Fruit fly (Drosophila melanogaster) whole organism, embryonic: ENCODE measurements around the gene comm.

Source experiments
- CG10366 ChIP-seq: fragments of 200-800 bp; sonication (Bioruptor generic); IDR thresholded peaks from 2 replicates; pipeline ENCODE4 v1.3.6; 2022; ENCODE audit warnings: missing biosample characterization, missing genetic modification characterization
- CG10431 ChIP-seq: fragments of 200-800 bp; sonication (Bioruptor generic); optimal IDR thresholded peaks from 3 replicates; lab custom pipeline; 2018; ENCODE audit warnings: missing biosample characterization, mild to moderate bottlenecking, missing genetic modification characterization
- CG10979 ChIP-seq: fragments of 200-800 bp; sonication (Bioruptor generic); optimal IDR thresholded peaks from 2 replicates; lab custom pipeline; 2018; ENCODE audit warnings: missing biosample characterization, mild to moderate bottlenecking, missing genetic modification characterization, moderate library complexity
- CG11723 ChIP-seq: fragments of 200-800 bp; sonication (Bioruptor generic); optimal IDR thresholded peaks from 2 replicates; lab custom pipeline; 2017; ENCODE audit warnings: missing biosample characterization, mild to moderate bottlenecking, missing genetic modification characterization
- CG12299 ChIP-seq: fragments of 200-800 bp; sonication (Bioruptor generic); optimal IDR thresholded peaks from 2 replicates; lab custom pipeline; 2018; ENCODE audit warnings: missing biosample characterization, mild to moderate bottlenecking, missing genetic modification characterization
- CG12744 ChIP-seq: fragments of 200-800 bp; sonication (Bioruptor generic); optimal IDR thresholded peaks from 2 replicates; lab custom pipeline; 2016; ENCODE audit warnings: missing biosample characterization, missing genetic modification characterization
- CG13123 ChIP-seq: fragments of 200-800 bp; sonication (Bioruptor generic); optimal IDR thresholded peaks from 2 replicates; lab custom pipeline; 2016; ENCODE audit warnings: missing biosample characterization, missing genetic modification characterization
- CG13775 ChIP-seq: fragments of 200-800 bp; sonication (Bioruptor generic); optimal IDR thresholded peaks from 3 replicates; lab custom pipeline; 2017; ENCODE audit warnings: missing biosample characterization, mild to moderate bottlenecking, missing genetic modification characterization
- CG14965 ChIP-seq: fragments of 200-800 bp; sonication (Bioruptor generic); optimal IDR thresholded peaks from 2 replicates; lab custom pipeline; 2016; ENCODE audit warnings: missing biosample characterization, missing genetic modification characterization, borderline replicate concordance
- CG16863 ChIP-seq: fragments of 200-800 bp; sonication (Bioruptor generic); optimal IDR thresholded peaks from 3 replicates; lab custom pipeline; 2016; ENCODE audit warnings: missing biosample characterization, missing genetic modification characterization
- CG2678 ChIP-seq: fragments of 200-800 bp; sonication (Bioruptor generic); optimal IDR thresholded peaks from 3 replicates; lab custom pipeline; 2019; ENCODE audit warnings: missing biosample characterization, mild to moderate bottlenecking, missing genetic modification characterization, moderate library complexity
- CG30403 ChIP-seq: fragments of 200-800 bp; sonication (Bioruptor generic); optimal IDR thresholded peaks from 3 replicates; lab custom pipeline; 2016; ENCODE audit warnings: missing biosample characterization, missing genetic modification characterization
- CG3065 ChIP-seq: fragments of 200-800 bp; sonication (Bioruptor generic); optimal IDR thresholded peaks from 2 replicates; lab custom pipeline; 2016; ENCODE audit warnings: missing biosample characterization, missing genetic modification characterization
- CG33213 ChIP-seq: fragments of 200-800 bp; sonication (Bioruptor generic); optimal IDR thresholded peaks from 3 replicates; lab custom pipeline; 2016; ENCODE audit warnings: missing biosample characterization, missing genetic modification characterization
- CG4404 ChIP-seq: fragments of 200-800 bp; sonication (Bioruptor generic); IDR thresholded peaks from 2 replicates; pipeline ENCODE4 v1.3.6; 2022; ENCODE audit warnings: missing biosample characterization, missing genetic modification characterization
- CG6254 ChIP-seq: fragments of 200-800 bp; sonication (Bioruptor generic); optimal IDR thresholded peaks from 3 replicates; lab custom pipeline; 2017; ENCODE audit warnings: mild to moderate bottlenecking, missing biosample characterization, missing genetic modification reagents, missing genetic modification characterization
- CG7928 ChIP-seq: fragments of 200-800 bp; sonication (Bioruptor generic); optimal IDR thresholded peaks from 2 replicates; lab custom pipeline; 2017; ENCODE audit warnings: missing biosample characterization, mild to moderate bottlenecking, missing genetic modification characterization
- CG8944 ChIP-seq: fragments of 200-800 bp; sonication (Bioruptor generic); optimal IDR thresholded peaks from 3 replicates; lab custom pipeline; 2016; ENCODE audit warnings: missing biosample characterization, missing genetic modification characterization
- CG9817 ChIP-seq: fragments of 200-800 bp; sonication (Bioruptor generic); optimal IDR thresholded peaks from 2 replicates; lab custom pipeline; 2018; ENCODE audit warnings: missing biosample characterization, mild to moderate bottlenecking, missing genetic modification characterization, moderate library complexity
- CTCF ChIP-seq: fragments of 200-800 bp; sonication (Bioruptor generic); optimal IDR thresholded peaks from 2 replicates; lab custom pipeline; 2017; ENCODE audit warnings: missing biosample characterization, mild to moderate bottlenecking, missing genetic modification characterization, moderate library complexity
- D19B ChIP-seq: fragments of 200-800 bp; sonication (Bioruptor generic); optimal IDR thresholded peaks from 2 replicates; lab custom pipeline; 2017; ENCODE audit warnings: missing biosample characterization, mild to moderate bottlenecking, missing genetic modification characterization
- E2f1 ChIP-seq: fragments of 200-800 bp; sonication (Bioruptor generic); IDR thresholded peaks from 2 replicates; pipeline ENCODE4 v1.3.6; 2022; ENCODE audit warnings: missing biosample characterization, missing genetic modification characterization
- Fer1 ChIP-seq: fragments of 200-800 bp; sonication (Bioruptor generic); optimal IDR thresholded peaks from 2 replicates; lab custom pipeline; 2017; ENCODE audit warnings: missing biosample characterization, mild to moderate bottlenecking, missing genetic modification characterization
- Hand ChIP-seq: fragments of 200-800 bp; sonication (Bioruptor generic); optimal IDR thresholded peaks from 2 replicates; lab custom pipeline; 2017; ENCODE audit warnings: mild to moderate bottlenecking, missing biosample characterization, missing genetic modification reagents, missing genetic modification characterization
- NFAT ChIP-seq: fragments of 200-800 bp; sonication (Bioruptor generic); IDR thresholded peaks from 2 replicates; pipeline ENCODE4 v1.3.6; 2022; ENCODE audit warnings: missing biosample characterization, missing genetic modification characterization
- Poxn ChIP-seq: fragments of 200-800 bp; sonication (Bioruptor generic); IDR thresholded peaks from 2 replicates; pipeline ENCODE4 v1.3.6; 2022; ENCODE audit warnings: missing biosample characterization, missing genetic modification characterization
- ab ChIP-seq: fragments of 200-800 bp; sonication (Bioruptor generic); optimal IDR thresholded peaks from 2 replicates; lab custom pipeline; 2016; ENCODE audit warnings: missing biosample characterization, missing genetic modification characterization
- ac ChIP-seq: fragments of 200-800 bp; sonication (Bioruptor generic); optimal IDR thresholded peaks from 3 replicates; lab custom pipeline; 2017; ENCODE audit warnings: missing biosample characterization, mild to moderate bottlenecking, missing genetic modification characterization
- amos ChIP-seq: fragments of 200-800 bp; sonication (Bioruptor generic); IDR thresholded peaks from 2 replicates; pipeline ENCODE4 v1.3.6; 2022; ENCODE audit warnings: missing biosample characterization, missing genetic modification characterization; ENCODE audit not compliant: partially characterized antibody
- bcd ChIP-seq: fragments of 200-800 bp; sonication (Bioruptor generic); optimal IDR thresholded peaks from 2 replicates; lab custom pipeline; 2017; ENCODE audit warnings: missing biosample characterization, mild to moderate bottlenecking, missing genetic modification characterization
- btn ChIP-seq: fragments of 200-800 bp; sonication (Bioruptor generic); optimal IDR thresholded peaks from 2 replicates; lab custom pipeline; 2016; ENCODE audit warnings: missing biosample characterization, missing genetic modification characterization
- caup ChIP-seq: fragments of 200-800 bp; sonication (Bioruptor generic); optimal IDR thresholded peaks from 3 replicates; lab custom pipeline; 2017; ENCODE audit warnings: missing biosample characterization, mild to moderate bottlenecking, missing genetic modification characterization, moderate library complexity; ENCODE audit not compliant: severe bottlenecking
- chif ChIP-seq, 2 experiments: fragments of 200-800 bp; sonication (Bioruptor generic); optimal IDR thresholded peaks; 3 replicates each; lab custom pipeline; 2016; ENCODE audit warnings: missing biosample characterization in 2 of 2, missing genetic modification characterization in 2 of 2
- eyg ChIP-seq: fragments of 200-800 bp; sonication (Bioruptor generic); optimal IDR thresholded peaks from 3 replicates; lab custom pipeline; 2016; ENCODE audit warnings: missing biosample characterization, missing genetic modification characterization
- fd3F ChIP-seq: fragments of 200-800 bp; sonication (Bioruptor generic); optimal IDR thresholded peaks from 2 replicates; lab custom pipeline; 2018; ENCODE audit warnings: missing biosample characterization, mild to moderate bottlenecking, missing genetic modification characterization, moderate library complexity
- fd64A ChIP-seq: fragments of 200-800 bp; sonication (Bioruptor generic); optimal IDR thresholded peaks from 3 replicates; lab custom pipeline; 2018; ENCODE audit warnings: missing biosample characterization, mild to moderate bottlenecking, missing genetic modification characterization
- gsb ChIP-seq: fragments of 200-800 bp; sonication (Bioruptor generic); IDR thresholded peaks from 2 replicates; pipeline ENCODE4 v1.3.6; 2022; ENCODE audit warnings: missing biosample characterization, missing genetic modification characterization
- kah ChIP-seq: fragments of 200-800 bp; sonication (Bioruptor generic); optimal IDR thresholded peaks from 2 replicates; lab custom pipeline; 2018; ENCODE audit warnings: missing biosample characterization, mild to moderate bottlenecking, missing genetic modification characterization
- lbe ChIP-seq: fragments of 200-800 bp; sonication (Bioruptor generic); optimal IDR thresholded peaks from 2 replicates; lab custom pipeline; 2016; ENCODE audit warnings: missing biosample characterization, mild to moderate bottlenecking, missing genetic modification characterization
- lola ChIP-seq, 3 experiments: fragments of >200 bp in 2 of 3; fragments of 200-800 bp in 1 of 3; sonication (Bioruptor generic) in 1 of 3; optimal IDR thresholded peaks; 2 replicates each; lab custom pipeline; 2017 to 2019; ENCODE audit warnings: missing biosample characterization in 3 of 3, missing genetic modification characterization in 3 of 3, mild to moderate bottlenecking in 1 of 3, moderate library complexity in 1 of 3
- mam ChIP-seq: fragments of 200-800 bp; sonication (Bioruptor generic); optimal IDR thresholded peaks from 3 replicates; lab custom pipeline; 2016; ENCODE audit warnings: missing biosample characterization, missing genetic modification characterization
- org-1 ChIP-seq: fragments of 200-800 bp; sonication (Bioruptor generic); optimal IDR thresholded peaks from 2 replicates; lab custom pipeline; 2017; ENCODE audit warnings: missing biosample characterization, missing genetic modification characterization
- phol ChIP-seq: fragments of 200-800 bp; sonication (Bioruptor generic); optimal IDR thresholded peaks from 3 replicates; lab custom pipeline; 2018; ENCODE audit warnings: missing biosample characterization, mild to moderate bottlenecking, missing genetic modification characterization, moderate library complexity
- psq ChIP-seq: fragments of 200-800 bp; sonication (Bioruptor generic); optimal IDR thresholded peaks from 2 replicates; lab custom pipeline; 2017; ENCODE audit warnings: missing biosample characterization, missing genetic modification characterization
- row ChIP-seq: fragments of 200-800 bp; sonication (Bioruptor generic); IDR thresholded peaks from 3 replicates; pipeline ENCODE4 v1.3.6; 2022; ENCODE audit warnings: missing biosample characterization, missing genetic modification characterization
- salm ChIP-seq: fragments of 200-800 bp; sonication (Bioruptor generic); optimal IDR thresholded peaks from 2 replicates; lab custom pipeline; 2018; ENCODE audit warnings: missing biosample characterization, mild to moderate bottlenecking, missing genetic modification characterization
- scrt ChIP-seq: fragments of 200-800 bp; sonication (Bioruptor generic); optimal IDR thresholded peaks from 2 replicates; lab custom pipeline; 2018; ENCODE audit warnings: missing biosample characterization, mild to moderate bottlenecking, missing genetic modification characterization, moderate library complexity
- shn ChIP-seq: fragments of 200-800 bp; sonication (Bioruptor generic); optimal IDR thresholded peaks from 3 replicates; lab custom pipeline; 2016; ENCODE audit warnings: missing biosample characterization, missing genetic modification characterization
- sna ChIP-seq: fragments of 200-800 bp; sonication (Bioruptor generic); IDR thresholded peaks from 2 replicates; pipeline ENCODE4 v1.3.6; 2022; ENCODE audit warnings: missing biosample characterization, missing genetic modification characterization; ENCODE audit not compliant: partially characterized antibody
- twi ChIP-seq: fragments of 200-800 bp; optimal IDR thresholded peaks from 2 replicates; lab custom pipeline; 2019; ENCODE audit warnings: missing biosample characterization, mild to moderate bottlenecking, missing genetic modification characterization, moderate library complexity
- yki ChIP-seq: fragments of >200 bp; optimal IDR thresholded peaks from 3 replicates; lab custom pipeline; 2018

comm gene

DNA sequence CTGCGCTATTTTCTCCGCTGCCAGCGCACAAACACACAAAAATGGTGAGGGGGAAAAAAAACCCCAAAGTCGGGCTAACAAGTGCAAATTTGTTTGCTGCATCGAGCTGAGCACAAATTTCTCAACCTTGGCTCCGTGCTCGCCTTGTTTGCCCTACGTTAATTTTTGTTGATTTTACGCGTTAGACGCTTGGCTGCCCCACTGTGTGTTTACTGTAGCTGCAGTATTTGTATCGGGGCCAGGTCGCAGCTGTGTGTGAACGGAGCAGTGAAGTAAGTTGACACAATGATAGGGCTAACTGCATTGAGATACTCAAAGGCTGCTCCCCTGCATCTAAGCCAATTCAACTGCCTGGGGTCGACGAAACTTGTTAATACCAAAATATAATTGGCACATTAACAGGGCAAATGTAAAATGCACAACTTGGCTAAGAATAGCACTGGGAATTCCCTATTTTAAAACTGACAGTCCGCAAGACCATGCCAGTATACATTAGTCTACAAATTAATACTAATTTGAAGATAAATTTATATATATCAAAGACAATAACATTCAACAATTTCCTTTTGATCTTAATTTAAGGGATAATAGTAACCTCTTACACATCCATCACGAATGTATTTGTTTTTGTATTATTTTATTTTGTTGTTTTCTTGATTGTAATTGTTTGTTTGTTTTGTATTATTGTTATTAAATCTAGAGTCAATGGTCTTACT lies 12.3 kb downstream of the comm start, which contains the start of gene CG42571 (continued):
- no peak for TF ChIP-seq CG14965 (GFP tag; lab: Kevin White, UChicago)
- peak; percentile 59 for TF ChIP-seq btn (GFP tag; lab: Kevin White, UChicago)
- peak; percentile 31 for TF ChIP-seq shn (GFP tag; lab: Kevin White, UChicago)
- TF ChIP-seq CG13123 (GFP tag; lab: Kevin White, UChicago): peak; percentile 11
- TF ChIP-seq sna (GFP tag; lab: Robert Waterston, UW): no peak
- no peak for TF ChIP-seq lbe (GFP tag; lab: Kevin White, UChicago)
- no peak for TF ChIP-seq psq (GFP tag; lab: Kevin White, UChicago)
- TF ChIP-seq CG11723: peak; percentile 23
- TF ChIP-seq amos (GFP tag; lab: Robert Waterston, UW): no peak
- TF ChIP-seq row: no peak
- peak; percentile 8 for TF ChIP-seq CG3065 (GFP tag; lab: Kevin White, UChicago)
- peak; percentile 21 for TF ChIP-seq salm (tag; lab: Kevin White, UChicago)
- TF ChIP-seq CG33213 (GFP tag; lab: Kevin White, UChicago): peak; percentile 46
- TF ChIP-seq E2f1 (GFP tag; lab: Robert Waterston, UW): no peak
- TF ChIP-seq scrt (GFP tag; lab: Kevin White, UChicago): no peak
- no peak for TF ChIP-seq fd3F (GFP tag; lab: Kevin White, UChicago)
- peak; percentile 62 for TF ChIP-seq org-1 (GFP tag; lab: Kevin White, UChicago)
- peak; percentile 80 for TF ChIP-seq ac (GFP tag; lab: Kevin White, UChicago)
- TF ChIP-seq CG10431: peak; percentile 45
- no peak for TF ChIP-seq CG9817 (tag; lab: Kevin White, UChicago)
- TF ChIP-seq CG4404: no peak
- no peak for TF ChIP-seq mam
- TF ChIP-seq CG12744 (GFP tag; lab: Kevin White, UChicago): no peak
- TF ChIP-seq fd64A (GFP tag; lab: Kevin White, UChicago): peak; percentile 69
- no peak for TF ChIP-seq kah (GFP tag; lab: Kevin White, UChicago)
- no peak for TF ChIP-seq yki (lab: Kevin White, UChicago)
- TF ChIP-seq D19B (GFP tag; lab: Kevin White, UChicago): no peak
- TF ChIP-seq CG8944 (GFP tag; lab: Kevin White, UChicago): peak; percentile 28
- TF ChIP-seq CG13775 (GFP tag; lab: Kevin White, UChicago): no peak
- no peak for TF ChIP-seq CG12299
- no peak for TF ChIP-seq NFAT
- TF ChIP-seq lola (GFP tag; optimal IDR thresholded peaks at IDR 0.05; lab: Kevin White, UChicago): peak in 1 of 3 experiments; percentile 31
- no peak for TF ChIP-seq CG10366
- TF ChIP-seq twi (tag; lab: Kevin White, UChicago): peak; percentile 4
- no peak for TF ChIP-seq CG10979 (tag; lab: Kevin White, UChicago)
- no peak for TF ChIP-seq ab
- TF ChIP-seq gsb (GFP tag; lab: Robert Waterston, UW): no peak
- TF ChIP-seq Fer1 (GFP tag; lab: Kevin White, UChicago): no peak
- TF ChIP-seq CG16863 (GFP tag; lab: Kevin White, UChicago): peak; percentile 30
- peak; percentile 15 for TF ChIP-seq bcd (GFP tag; lab: Kevin White, UChicago)
- peak; percentile 22 to 36 for TF ChIP-seq chif (GFP tag; optimal IDR thresholded peaks at IDR 0.05; lab: Kevin White, UChicago)
- peak; percentile 24 for TF ChIP-seq CTCF (GFP tag; lab: Kevin White, UChicago)
- no peak for TF ChIP-seq phol (tag; lab: Kevin White, UChicago)
- peak; percentile 32 for TF ChIP-seq CG2678 (tag; lab: Kevin White, UChicago)
- TF ChIP-seq caup (GFP tag; lab: Kevin White, UChicago): no peak
- TF ChIP-seq CG7928 (GFP tag; lab: Kevin White, UChicago): no peak
- TF ChIP-seq CG30403: no peak
- no peak for TF ChIP-seq Hand (GFP tag; lab: Kevin White, UChicago)
- TF ChIP-seq Poxn: no peak
- TF ChIP-seq CG6254 (GFP tag; lab: Kevin White, UChicago): peak; percentile 48
- no peak for TF ChIP-seq eyg (GFP tag; lab: Kevin White, UChicago)
